Worm (Caenorhabditis elegans) whole organism, L4 larva: Measurements from ENCODE around the gene twk-31.

ENCODE experiments used
- aly-2 ChIP-seq: sonication (generic microtip); optimal IDR thresholded peaks from 2 replicates; lab custom pipeline; 2018; ENCODE audit warnings: missing biosample characterization, missing genetic modification characterization
- daf-8 ChIP-seq: fragments of 200-800 bp; sonication (Bioruptor generic); IDR thresholded peaks from 2 replicates; pipeline ENCODE4 v1.3.6; 2022; ENCODE audit warnings: missing genetic modification characterization, missing compliant biosample characterization
- fos-1 ChIP-seq: fragments of 150-350 bp; optimal IDR thresholded peaks from 2 replicates; lab custom pipeline; 2014; ENCODE audit warnings: missing biosample characterization, missing genetic modification characterization
- vab-7 ChIP-seq: fragments of 200-800 bp; sonication (Bioruptor generic); IDR thresholded peaks from 2 replicates; pipeline ENCODE4 v1.3.6; 2022; ENCODE audit warnings: missing genetic modification reagents, missing genetic modification characterization, missing compliant biosample characterization

ce11 chrIII:11424815-11425214 lies 14.3 kb downstream of the twk-31 start:
- TF ChIP-seq vab-7 (GFP tag; lab: Robert Waterston, UW) (no peak), fos-1 (tag; lab: Kevin White, UChicago) (no peak), daf-8 (GFP tag; lab: Robert Waterston, UW) (no peak), aly-2 (tag; lab: Kevin White, UChicago) (no peak)
